Fruit fly (Drosophila melanogaster): ENCODE measurements around the gene Myt1.
A peak's percentile ranks its signal among the peaks of the same experiment; 100 is the strongest.

The Myt1 gene

DNA sequence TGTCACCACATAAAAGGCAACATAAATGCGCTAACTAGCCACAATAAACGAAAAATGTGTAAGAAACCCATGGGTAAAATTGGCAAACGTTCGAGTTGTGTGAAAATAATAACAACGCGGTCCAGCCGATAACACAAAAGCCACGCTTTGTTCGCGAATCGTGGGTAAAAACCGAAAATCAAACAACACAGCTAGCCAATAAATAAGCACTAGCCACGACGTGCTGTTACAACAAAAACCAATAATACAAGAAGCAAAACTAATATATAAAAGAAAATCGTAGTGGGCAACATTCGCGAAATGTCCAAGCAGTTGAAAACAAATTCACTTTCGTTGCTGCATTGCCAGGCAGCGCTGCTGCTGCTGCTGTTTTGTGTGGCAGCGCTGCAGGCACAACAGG lies 23.3 kb upstream of the Myt1 start, which contains the start of gene CG42272:
Gene CG42272, plus strand, starts transcription at position 301 of the 400 bp plus-strand sequence.
- no peak for TF ChIP-seq CG32121 (GFP tag; IDR thresholded peaks at IDR 0.05)
- no peak for TF ChIP-seq CG9948 (tag; optimal IDR thresholded peaks at IDR 0.05)
- no peak for TF ChIP-seq CG10348 (GFP tag; IDR thresholded peaks at IDR 0.05)
- TF ChIP-seq EcR (GFP tag; optimal IDR thresholded peaks at IDR 0.05): no peak
- no peak for TF ChIP-seq CG8159 (tag; optimal IDR thresholded peaks at IDR 0.05)
- TF ChIP-seq CG8301 (tag; optimal IDR thresholded peaks at IDR 0.05): no peak
- no peak for TF ChIP-seq CG34367 (tag; optimal IDR thresholded peaks at IDR 0.05)
- no peak for TF ChIP-seq rn (GFP tag; IDR thresholded peaks at IDR 0.05)
- no peak for TF ChIP-seq fd96Ca (GFP tag; IDR thresholded peaks at IDR 0.05)
- TF ChIP-seq gl (tag; optimal IDR thresholded peaks at IDR 0.05): no peak
- TF ChIP-seq CG12605 (GFP tag; IDR thresholded peaks at IDR 0.05): no peak
- TF ChIP-seq CG15710 (tag; optimal IDR thresholded peaks at IDR 0.05): no peak

DNA sequence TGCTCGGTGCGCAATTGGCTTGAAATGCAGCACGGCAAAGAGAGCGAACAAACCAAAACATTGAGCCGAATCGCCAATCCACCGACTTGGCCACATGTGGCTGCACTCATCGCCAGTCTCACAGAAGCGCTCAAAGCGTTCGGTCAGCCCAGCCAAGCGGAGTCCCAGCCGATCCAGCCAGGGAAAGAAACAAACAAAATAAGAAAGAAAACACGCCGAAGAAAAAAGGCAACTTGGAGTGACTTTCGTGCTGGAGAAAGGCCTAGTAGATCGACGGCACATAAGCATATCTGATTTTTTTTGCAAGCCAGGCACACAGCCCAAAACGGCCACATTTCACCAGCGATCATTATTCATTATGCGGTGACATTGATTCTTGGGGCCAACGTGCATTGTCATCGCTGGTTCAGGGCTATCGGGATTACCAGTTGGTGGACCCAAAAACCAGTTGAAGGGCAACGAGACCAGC lies 22.7 kb upstream of the Myt1 start:
- TF ChIP-seq CG10348 (GFP tag; IDR thresholded peaks at IDR 0.05) (0 out of 2 replicates have a peak, but pooled peaks have one; percentile 20), CG32121 (GFP tag; IDR thresholded peaks at IDR 0.05) (0 out of 2 replicates have a peak, but pooled peaks have one; percentile 17), CG15710 (tag; optimal IDR thresholded peaks at IDR 0.05) (no peak), gl (tag; optimal IDR thresholded peaks at IDR 0.05) (peak; percentile 15), CG13204 (GFP tag; optimal IDR thresholded peaks at IDR 0.05) (no peak), CG12605 (GFP tag; IDR thresholded peaks at IDR 0.05) (peak; percentile 32; the same call in 1 of the 2 replicates), CG4496 (GFP tag; IDR thresholded peaks at IDR 0.05) (peak; percentile 84), CG8301 (tag; optimal IDR thresholded peaks at IDR 0.05) (no peak), rn (GFP tag; IDR thresholded peaks at IDR 0.05) (no peak), CG9948 (tag; optimal IDR thresholded peaks at IDR 0.05) (no peak), CG8159 (tag; optimal IDR thresholded peaks at IDR 0.05) (no peak), CG17806 (tag; optimal IDR thresholded peaks at IDR 0.05) (no peak), Snoo (tag; optimal IDR thresholded peaks at IDR 0.05) (no peak), EcR (GFP tag; optimal IDR thresholded peaks at IDR 0.05) (peak; percentile 89), Ets98B (GFP tag; IDR thresholded peaks at IDR 0.05) (peak; percentile 46; the same call in 1 of the 2 replicates)

DNA sequence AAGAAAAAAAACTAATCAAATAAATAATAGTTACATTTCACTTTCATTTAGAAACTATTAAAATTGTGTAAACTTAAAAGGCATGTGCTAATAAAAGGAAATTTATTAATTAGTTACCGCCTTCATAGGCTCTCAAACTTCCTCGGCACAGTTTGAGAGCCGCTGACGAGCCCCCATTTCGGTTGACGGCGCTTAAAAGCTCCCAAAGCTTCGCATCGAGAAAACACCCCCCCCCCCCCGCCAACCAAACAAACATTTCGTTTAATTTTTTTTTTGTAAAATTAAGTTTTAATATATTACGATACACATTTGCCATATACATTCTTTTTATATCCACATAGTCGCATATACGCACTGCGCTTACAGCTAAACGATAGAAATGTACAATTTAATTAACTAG lies 17.9 kb upstream of the Myt1 start:
- no peak for TF ChIP-seq D1 (tag; optimal IDR thresholded peaks at IDR 0.05)
- TF ChIP-seq rn (GFP tag; IDR thresholded peaks at IDR 0.05): no peak
- TF ChIP-seq CG8301 (tag; optimal IDR thresholded peaks at IDR 0.05): no peak
- no peak for TF ChIP-seq CG34367 (tag; optimal IDR thresholded peaks at IDR 0.05)
- TF ChIP-seq Snoo (tag; optimal IDR thresholded peaks at IDR 0.05): no peak
- TF ChIP-seq CG8159 (tag; optimal IDR thresholded peaks at IDR 0.05): no peak
- TF ChIP-seq CG10348 (GFP tag; IDR thresholded peaks at IDR 0.05): no peak
- no peak for TF ChIP-seq fd96Ca (GFP tag; IDR thresholded peaks at IDR 0.05)
- TF ChIP-seq CG14655 (GFP tag; optimal IDR thresholded peaks at IDR 0.05): no peak
- TF ChIP-seq CG4496 (GFP tag; IDR thresholded peaks at IDR 0.05): no peak
- no peak for TF ChIP-seq CG32121 (GFP tag; IDR thresholded peaks at IDR 0.05)
- TF ChIP-seq Pif1B (GFP tag; optimal IDR thresholded peaks at IDR 0.05): no peak
- TF ChIP-seq Pif1A (GFP tag; optimal IDR thresholded peaks at IDR 0.05): no peak
- no peak for TF ChIP-seq gl (tag; optimal IDR thresholded peaks at IDR 0.05)

DNA sequence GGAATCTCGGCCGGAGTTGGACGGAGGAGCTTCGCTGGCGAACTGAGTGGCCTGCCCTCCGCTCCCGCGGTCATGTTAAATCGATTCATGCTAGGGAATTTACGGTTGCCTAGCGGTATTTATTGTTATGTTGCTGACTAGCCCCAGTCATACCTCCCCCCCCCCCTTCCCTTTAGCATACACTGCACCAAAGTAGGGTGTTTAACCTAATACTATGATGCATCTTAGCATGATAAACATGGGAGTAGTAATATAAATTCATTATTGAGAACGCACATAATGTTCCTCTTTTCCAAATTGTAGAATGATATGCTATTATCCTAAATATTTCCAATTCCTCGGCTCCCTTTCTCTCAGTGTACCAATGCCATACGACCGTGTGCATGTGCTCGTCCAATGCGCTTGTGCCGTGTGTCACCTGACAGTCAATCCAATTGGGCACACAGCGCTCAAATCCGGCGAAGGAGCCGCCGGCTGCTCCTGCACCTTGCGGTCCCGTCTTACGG lies 17.2 kb upstream of the Myt1 start, which contains the start of gene Tektin-C:
Gene Tektin-C, minus strand, starts transcription at position 51 of the 506 bp plus-strand sequence.
- TF ChIP-seq CG8159 (tag; optimal IDR thresholded peaks at IDR 0.05) (no peak), fd96Ca (GFP tag; IDR thresholded peaks at IDR 0.05) (peak; percentile 30; the same call in 1 of the 3 replicates)

dm6 chr3L:5793967-5794366 lies 14.6 kb upstream of the Myt1 start, which contains the start of gene Bre1:
Bre1 (minus strand) TSS chr3L:5794192.
- TF ChIP-seq CG10348 (GFP tag; IDR thresholded peaks at IDR 0.05) (no peak), CG9948 (tag; optimal IDR thresholded peaks at IDR 0.05) (no peak), Pif1B (GFP tag; optimal IDR thresholded peaks at IDR 0.05) (no peak), CG13204 (GFP tag; optimal IDR thresholded peaks at IDR 0.05) (no peak), CG32121 (GFP tag; IDR thresholded peaks at IDR 0.05) (no peak), Snoo (tag; optimal IDR thresholded peaks at IDR 0.05) (no peak), CG34367 (tag; optimal IDR thresholded peaks at IDR 0.05) (no peak), CG15710 (tag; optimal IDR thresholded peaks at IDR 0.05) (no peak), CG14655 (GFP tag; optimal IDR thresholded peaks at IDR 0.05) (no peak), D1 (tag; optimal IDR thresholded peaks at IDR 0.05) (no peak), CG17806 (tag; optimal IDR thresholded peaks at IDR 0.05) (no peak), fd96Ca (GFP tag; IDR thresholded peaks at IDR 0.05) (no peak), EcR (GFP tag; optimal IDR thresholded peaks at IDR 0.05) (no peak)

DNA sequence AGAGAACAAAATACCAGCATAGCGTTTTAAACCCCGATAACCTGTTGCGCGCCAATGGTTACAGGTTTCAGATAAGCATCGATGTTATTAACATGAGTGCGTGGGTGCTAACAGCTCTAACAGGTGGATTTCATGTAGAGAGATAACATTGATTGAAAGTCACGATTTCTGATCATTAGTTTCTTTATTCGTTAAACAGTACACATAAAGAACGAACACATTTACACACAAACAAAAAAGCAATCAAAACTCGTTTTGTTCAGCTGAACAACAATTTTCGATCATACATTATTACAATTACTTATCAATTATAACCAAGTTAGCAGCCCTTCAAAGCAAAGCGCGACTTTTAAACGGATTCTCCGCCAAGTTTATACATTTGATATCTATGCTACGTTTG lies 10.3 kb upstream of the Myt1 start:
- no peak for TF ChIP-seq CG14655 (GFP tag; optimal IDR thresholded peaks at IDR 0.05)
- TF ChIP-seq CG17806 (tag; optimal IDR thresholded peaks at IDR 0.05): peak; percentile 18
- no peak for TF ChIP-seq CG34367 (tag; optimal IDR thresholded peaks at IDR 0.05)
- no peak for TF ChIP-seq Pif1A (GFP tag; optimal IDR thresholded peaks at IDR 0.05)
- no peak for TF ChIP-seq CG8301 (tag; optimal IDR thresholded peaks at IDR 0.05)
- peak; percentile 67 for TF ChIP-seq CG12605 (GFP tag; IDR thresholded peaks at IDR 0.05)
- TF ChIP-seq CG9948 (tag; optimal IDR thresholded peaks at IDR 0.05): no peak
- peak; percentile 32; the same call in 1 of the 2 replicates for TF ChIP-seq Ets98B (GFP tag; IDR thresholded peaks at IDR 0.05)

Data from whole organism, pupa.